Fruit fly (Drosophila melanogaster) whole organism, embryonic: ENCODE measurements around the gene nompC.

Source experiments
- Bteb2 ChIP-seq: fragments of 200-800 bp; sonication (Bioruptor generic); optimal IDR thresholded peaks from 2 replicates; lab custom pipeline; 2016; ENCODE audit warnings: missing biosample characterization, missing genetic modification characterization
- CG12219 ChIP-seq: fragments of 200-800 bp; sonication (Bioruptor generic); optimal IDR thresholded peaks from 3 replicates; lab custom pipeline; 2018; ENCODE audit warnings: missing biosample characterization, mild to moderate bottlenecking, missing genetic modification characterization
- CG14441 ChIP-seq: fragments of 200-800 bp; sonication (Bioruptor generic); IDR thresholded peaks from 2 replicates; pipeline ENCODE4 v1.3.6; 2022; ENCODE audit warnings: missing biosample characterization, missing genetic modification characterization
- CG14860 ChIP-seq: fragments of 200-800 bp; sonication (Bioruptor generic); IDR thresholded peaks from 3 replicates; pipeline ENCODE4 v1.3.6; 2022; ENCODE audit warnings: missing biosample characterization, missing genetic modification characterization; ENCODE audit not compliant: partially characterized antibody
- CG15479 ChIP-seq: fragments of 200-800 bp; sonication (Bioruptor generic); optimal IDR thresholded peaks from 3 replicates; lab custom pipeline; 2019; ENCODE audit warnings: missing biosample characterization, mild to moderate bottlenecking, missing genetic modification characterization, moderate library complexity
- CG15601 ChIP-seq: fragments of 200-800 bp; sonication (Bioruptor generic); optimal IDR thresholded peaks from 3 replicates; lab custom pipeline; 2019; ENCODE audit warnings: missing biosample characterization, mild to moderate bottlenecking, missing genetic modification characterization, moderate library complexity
- CG15696 ChIP-seq: fragments of 200-800 bp; sonication (Bioruptor generic); optimal IDR thresholded peaks from 2 replicates; lab custom pipeline; 2019; ENCODE audit warnings: missing biosample characterization, mild to moderate bottlenecking, missing genetic modification characterization, moderate library complexity
- CG17361 ChIP-seq: fragments of 200-800 bp; sonication (Bioruptor generic); IDR thresholded peaks from 3 replicates; pipeline ENCODE4 v1.3.6; 2022; ENCODE audit warnings: missing biosample characterization, missing genetic modification characterization
- CG2712 ChIP-seq: fragments of 200-800 bp; optimal IDR thresholded peaks from 3 replicates; lab custom pipeline; 2019; ENCODE audit warnings: missing biosample characterization, mild to moderate bottlenecking, missing genetic modification characterization, moderate library complexity
- CG3163 ChIP-seq: fragments of 200-800 bp; sonication (Bioruptor generic); optimal IDR thresholded peaks from 3 replicates; lab custom pipeline; 2016; ENCODE audit warnings: missing biosample characterization, missing genetic modification characterization
- CG3838 ChIP-seq: fragments of 200-800 bp; sonication (Bioruptor generic); optimal IDR thresholded peaks from 3 replicates; lab custom pipeline; 2016; ENCODE audit warnings: missing biosample characterization, missing genetic modification characterization
- CG42726 ChIP-seq: fragments of 200-800 bp; sonication (Bioruptor generic); IDR thresholded peaks from 2 replicates; pipeline ENCODE4 v1.3.6; 2022; ENCODE audit warnings: missing biosample characterization, missing genetic modification characterization; ENCODE audit not compliant: partially characterized antibody
- CG4282 ChIP-seq: fragments of 200-800 bp; sonication (Bioruptor generic); optimal IDR thresholded peaks from 2 replicates; lab custom pipeline; 2016; ENCODE audit warnings: missing biosample characterization, missing genetic modification characterization
- CG4328 ChIP-seq: fragments of 200-800 bp; sonication (Bioruptor generic); optimal IDR thresholded peaks from 3 replicates; lab custom pipeline; 2017; ENCODE audit warnings: missing biosample characterization, missing genetic modification reagents, missing genetic modification characterization
- CG4404 ChIP-seq: fragments of 200-800 bp; sonication (Bioruptor generic); IDR thresholded peaks from 2 replicates; pipeline ENCODE4 v1.3.6; 2022; ENCODE audit warnings: missing biosample characterization, missing genetic modification characterization
- CG5245 ChIP-seq: fragments of 200-800 bp; sonication (Bioruptor generic); optimal IDR thresholded peaks from 3 replicates; lab custom pipeline; 2016; ENCODE audit warnings: missing biosample characterization, missing genetic modification characterization
- CG7745 ChIP-seq: fragments of 200-800 bp; sonication (Bioruptor generic); optimal IDR thresholded peaks from 2 replicates; lab custom pipeline; 2018; ENCODE audit warnings: missing biosample characterization, mild to moderate bottlenecking, missing genetic modification characterization, moderate library complexity
- CG9727 ChIP-seq: fragments of 200-800 bp; sonication (Bioruptor generic); optimal IDR thresholded peaks from 3 replicates; lab custom pipeline; 2017; ENCODE audit warnings: missing biosample characterization, mild to moderate bottlenecking, missing genetic modification characterization
- CG9932 ChIP-seq: fragments of 200-800 bp; sonication (Bioruptor generic); IDR thresholded peaks from 2 replicates; pipeline ENCODE4 v1.3.6; 2022; ENCODE audit warnings: missing biosample characterization, missing genetic modification characterization
- Doc2 ChIP-seq: fragments of 200-800 bp; sonication (Bioruptor generic); IDR thresholded peaks from 2 replicates; pipeline ENCODE4 v1.3.6; 2022; ENCODE audit warnings: missing biosample characterization, missing genetic modification characterization
- E2f1 ChIP-seq: fragments of 200-800 bp; sonication (Bioruptor generic); IDR thresholded peaks from 2 replicates; pipeline ENCODE4 v1.3.6; 2022; ENCODE audit warnings: missing biosample characterization, missing genetic modification characterization
- HLH4C ChIP-seq: fragments of 200-800 bp; sonication (Bioruptor generic); IDR thresholded peaks from 3 replicates; pipeline ENCODE4 v1.3.6; 2022; ENCODE audit warnings: missing biosample characterization, missing genetic modification characterization; ENCODE audit not compliant: partially characterized antibody
- Hr78 ChIP-seq, 2 experiments: fragments of 200-800 bp in 1 of 2; fragments of >200 bp in 1 of 2; sonication (Bioruptor generic) in 1 of 2; optimal IDR thresholded peaks; 2 replicates each; lab custom pipeline; 2017 to 2019; ENCODE audit warnings: missing biosample characterization in 2 of 2, missing genetic modification characterization in 2 of 2, mild to moderate bottlenecking in 1 of 2, moderate library complexity in 1 of 2
- Lim3 ChIP-seq: fragments of 200-800 bp; sonication (Bioruptor generic); IDR thresholded peaks from 2 replicates; pipeline ENCODE4 v1.3.6; 2022; ENCODE audit warnings: missing biosample characterization, missing genetic modification characterization
- Oli ChIP-seq: fragments of 200-800 bp; sonication (Bioruptor generic); optimal IDR thresholded peaks from 2 replicates; lab custom pipeline; 2018; ENCODE audit warnings: missing biosample characterization, mild to moderate bottlenecking, missing genetic modification characterization, moderate library complexity
- Opbp ChIP-seq: fragments of 200-800 bp; sonication (Bioruptor generic); IDR thresholded peaks from 3 replicates; pipeline ENCODE4 v1.3.6; 2022; ENCODE audit warnings: missing biosample characterization, missing genetic modification characterization; ENCODE audit not compliant: partially characterized antibody
- Usf ChIP-seq: fragments of 200-800 bp; sonication (Bioruptor generic); optimal IDR thresholded peaks from 2 replicates; lab custom pipeline; 2017; ENCODE audit warnings: missing genotype, missing biosample characterization, missing genetic modification characterization
- ara ChIP-seq: fragments of 200-800 bp; sonication (Bioruptor generic); IDR thresholded peaks from 2 replicates; pipeline ENCODE4 v1.3.6; 2022; ENCODE audit warnings: missing biosample characterization, missing genetic modification characterization
- bbx ChIP-seq: fragments of 200-800 bp; sonication (Bioruptor generic); IDR thresholded peaks from 2 replicates; pipeline ENCODE4 v1.3.6; 2022; ENCODE audit warnings: missing biosample characterization, missing genetic modification characterization; ENCODE audit not compliant: partially characterized antibody
- caup ChIP-seq: fragments of 200-800 bp; sonication (Bioruptor generic); optimal IDR thresholded peaks from 3 replicates; lab custom pipeline; 2017; ENCODE audit warnings: missing biosample characterization, mild to moderate bottlenecking, missing genetic modification characterization, moderate library complexity; ENCODE audit not compliant: severe bottlenecking
- cg ChIP-seq: fragments of 200-800 bp; sonication (Bioruptor generic); optimal IDR thresholded peaks from 3 replicates; lab custom pipeline; 2019; ENCODE audit warnings: missing biosample characterization, mild to moderate bottlenecking, missing genetic modification characterization, moderate library complexity
- da ChIP-seq: fragments of 200-800 bp; sonication (Bioruptor generic); optimal IDR thresholded peaks from 2 replicates; lab custom pipeline; 2016; ENCODE audit warnings: missing biosample characterization, missing genetic modification characterization
- dimm ChIP-seq: fragments of 200-800 bp; sonication (Bioruptor generic); IDR thresholded peaks from 2 replicates; pipeline ENCODE4 v1.3.6; 2022; ENCODE audit warnings: missing biosample characterization, missing genetic modification characterization
- eve ChIP-seq, 2 experiments: fragments of >200 bp; optimal IDR thresholded peaks; 2 replicates each; lab custom pipeline; 2017; ENCODE audit warnings: missing biosample characterization in 2 of 2, missing genetic modification characterization in 2 of 2
- ftz-f1 ChIP-seq: fragments of 200-800 bp; sonication (Bioruptor generic); optimal IDR thresholded peaks from 2 replicates; lab custom pipeline; 2016; ENCODE audit warnings: missing biosample characterization, missing genetic modification characterization
- gcm2 ChIP-seq: fragments of 200-800 bp; sonication (Bioruptor generic); optimal IDR thresholded peaks from 2 replicates; lab custom pipeline; 2016; ENCODE audit warnings: missing biosample characterization, missing genetic modification characterization
- grau ChIP-seq: fragments of 200-800 bp; optimal IDR thresholded peaks from 3 replicates; lab custom pipeline; 2019; ENCODE audit warnings: missing biosample characterization, mild to moderate bottlenecking, missing genetic modification characterization, moderate library complexity
- gsb ChIP-seq: fragments of 200-800 bp; sonication (Bioruptor generic); IDR thresholded peaks from 2 replicates; pipeline ENCODE4 v1.3.6; 2022; ENCODE audit warnings: missing biosample characterization, missing genetic modification characterization
- mam ChIP-seq: fragments of 200-800 bp; sonication (Bioruptor generic); optimal IDR thresholded peaks from 3 replicates; lab custom pipeline; 2016; ENCODE audit warnings: missing biosample characterization, missing genetic modification characterization
- nerfin-2 ChIP-seq: fragments of 200-800 bp; sonication (Bioruptor generic); IDR thresholded peaks from 2 replicates; pipeline ENCODE4 v1.3.6; 2022; ENCODE audit warnings: missing biosample characterization, missing genetic modification characterization; ENCODE audit not compliant: partially characterized antibody
- org-1 ChIP-seq: fragments of 200-800 bp; sonication (Bioruptor generic); optimal IDR thresholded peaks from 2 replicates; lab custom pipeline; 2017; ENCODE audit warnings: missing biosample characterization, missing genetic modification characterization
- p53 ChIP-seq: fragments of 200-800 bp; sonication (Bioruptor generic); optimal IDR thresholded peaks from 2 replicates; lab custom pipeline; 2016; ENCODE audit warnings: missing biosample characterization, missing genetic modification characterization
- pfk ChIP-seq: fragments of 200-800 bp; sonication (Bioruptor generic); optimal IDR thresholded peaks from 2 replicates; lab custom pipeline; 2018; ENCODE audit warnings: missing biosample characterization, mild to moderate bottlenecking, missing genetic modification characterization, moderate library complexity
- scrt ChIP-seq: fragments of 200-800 bp; sonication (Bioruptor generic); optimal IDR thresholded peaks from 2 replicates; lab custom pipeline; 2018; ENCODE audit warnings: missing biosample characterization, mild to moderate bottlenecking, missing genetic modification characterization, moderate library complexity
- slbo ChIP-seq: fragments of 200-800 bp; sonication (Bioruptor generic); IDR thresholded peaks from 2 replicates; pipeline ENCODE4 v1.3.6; 2022; ENCODE audit warnings: missing biosample characterization, missing genetic modification characterization
- tin ChIP-seq: fragments of 200-800 bp; sonication (Bioruptor generic); optimal IDR thresholded peaks from 3 replicates; lab custom pipeline; 2016; ENCODE audit warnings: missing biosample characterization, missing genetic modification characterization
- toy ChIP-seq: fragments of 200-800 bp; sonication (Bioruptor generic); IDR thresholded peaks from 2 replicates; pipeline ENCODE4 v1.3.6; 2022; ENCODE audit warnings: missing biosample characterization, missing genetic modification characterization
- twi ChIP-seq: fragments of 200-800 bp; optimal IDR thresholded peaks from 2 replicates; lab custom pipeline; 2019; ENCODE audit warnings: missing biosample characterization, mild to moderate bottlenecking, missing genetic modification characterization, moderate library complexity
- usp ChIP-seq: fragments of >200 bp; optimal IDR thresholded peaks from 2 replicates; lab custom pipeline; 2017; ENCODE audit warnings: missing biosample characterization, missing genetic modification characterization

The nompC gene

DNA sequence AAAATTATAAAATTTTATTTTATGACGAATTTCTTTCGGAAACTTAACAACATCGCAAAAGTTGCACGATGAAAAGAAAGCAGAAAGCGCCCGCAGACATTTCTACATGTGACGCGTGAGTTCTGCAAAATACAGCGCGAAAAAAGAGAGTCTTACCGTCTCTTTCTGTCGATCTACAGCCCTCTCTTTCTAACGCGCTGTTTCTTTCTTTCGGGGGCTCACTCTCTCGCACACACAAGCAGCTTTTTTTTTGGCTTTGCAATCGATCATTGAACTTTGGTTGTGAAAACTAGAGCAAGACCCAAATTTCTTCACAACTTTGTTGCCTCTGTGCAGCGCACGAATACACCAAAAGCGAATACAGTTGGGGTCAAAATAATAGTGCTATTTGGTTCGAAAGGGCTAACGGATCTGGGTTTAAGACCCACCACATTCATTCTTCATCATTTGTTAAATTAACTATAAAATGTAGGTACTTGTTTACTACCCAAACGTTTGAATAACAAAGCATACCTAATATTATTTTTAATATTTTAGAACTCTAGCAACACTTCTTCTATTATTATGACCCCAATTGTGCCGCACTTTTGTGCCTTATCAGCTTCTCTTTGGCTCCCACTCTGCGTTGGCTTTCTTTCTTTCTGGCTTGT is 46.9 kb upstream of the nompC start (continued):
- TF ChIP-seq CG5245 (GFP tag; lab: Kevin White, UChicago) (peak; percentile 7), ftz-f1 (GFP tag; lab: Kevin White, UChicago) (no peak), slbo (GFP tag; lab: Robert Waterston, UW) (peak; percentile 56; the same call in 1 of the 2 replicates), toy (GFP tag; lab: Robert Waterston, UW) (no peak), Doc2 (no peak), Hr78 (GFP tag; optimal IDR thresholded peaks at IDR 0.05; lab: Kevin White, UChicago) (peak in 1 of 2 experiments; percentile 78), CG9932 (GFP tag; lab: Robert Waterston, UW) (peak; percentile 66), tin (GFP tag; lab: Kevin White, UChicago) (peak; percentile 82), Oli (tag; lab: Kevin White, UChicago) (peak; percentile 95), E2f1 (peak; percentile 62; the same call in 1 of the 2 replicates), gsb (no peak), caup (GFP tag; lab: Kevin White, UChicago) (peak; percentile 64), nerfin-2 (no peak), CG9727 (GFP tag; lab: Kevin White, UChicago) (peak; percentile 52), CG4328 (GFP tag; lab: Kevin White, UChicago) (peak; percentile 55), Opbp (GFP tag; lab: Robert Waterston, UW) (no peak), scrt (GFP tag; lab: Kevin White, UChicago) (peak; percentile 60), CG4282 (GFP tag; lab: Kevin White, UChicago) (no peak), Bteb2 (GFP tag; lab: Kevin White, UChicago) (peak; percentile 40), usp (GFP tag; lab: Kevin White, UChicago) (no peak), CG17361 (peak; percentile 87), CG7745 (tag; lab: Kevin White, UChicago) (peak; percentile 4), CG4404 (GFP tag; lab: Robert Waterston, UW) (peak; percentile 51), CG3838 (GFP tag; lab: Kevin White, UChicago) (no peak), twi (tag; lab: Kevin White, UChicago) (peak; percentile 75), pfk (GFP tag; lab: Kevin White, UChicago) (no peak), CG2712 (tag; lab: Kevin White, UChicago) (peak; percentile 88), mam (GFP tag; lab: Kevin White, UChicago) (peak; percentile 29), CG42726 (no peak), p53 (no peak), bbx (GFP tag; lab: Robert Waterston, UW) (no peak), eve (GFP tag; optimal IDR thresholded peaks at IDR 0.05; lab: Kevin White, UChicago) (peak in 1 of 2 experiments; percentile 93), gcm2 (GFP tag; lab: Kevin White, UChicago) (peak; percentile 70), CG15479 (GFP tag; lab: Kevin White, UChicago) (no peak), CG3163 (GFP tag; lab: Kevin White, UChicago) (no peak), HLH4C (GFP tag; lab: Robert Waterston, UW) (no peak), Usf (GFP tag; lab: Kevin White, UChicago) (peak; percentile 57), org-1 (GFP tag; lab: Kevin White, UChicago) (peak; percentile 84), CG15696 (tag; lab: Kevin White, UChicago) (peak; percentile 1), grau (tag; lab: Kevin White, UChicago) (peak; percentile 83), CG14441 (GFP tag; lab: Robert Waterston, UW) (peak; percentile 61; the same call in 1 of the 2 replicates), cg (peak; percentile 52), CG12219 (peak; percentile 79), dimm (peak; percentile 76), Lim3 (GFP tag; lab: Robert Waterston, UW) (peak; percentile 67), ara (GFP tag; lab: Robert Waterston, UW) (peak; percentile 80), CG15601 (tag; lab: Kevin White, UChicago) (peak; percentile 87), da (GFP tag; lab: Kevin White, UChicago) (no peak), CG14860 (no peak)
